Worm (Caenorhabditis elegans) whole organism, late embryonic: ENCODE data around the gene F20E11.18.

Experiments used
- C08G9.2 ChIP-seq: sonication (generic microtip); optimal IDR thresholded peaks from 2 replicates; lab custom pipeline; 2016; ENCODE audit warnings: mild to moderate bottlenecking, missing genetic modification characterization, moderate library complexity, missing compliant biosample characterization
- F13H6.1 ChIP-seq: sonication (generic microtip); optimal IDR thresholded peaks from 2 replicates; lab custom pipeline; 2016; ENCODE audit warnings: missing genetic modification characterization, missing compliant biosample characterization
- T23F11.4 ChIP-seq: fragments of 200-800 bp; sonication (Bioruptor generic); optimal IDR thresholded peaks from 2 replicates; lab custom pipeline; 2018; ENCODE audit warnings: mild to moderate bottlenecking, missing genetic modification characterization, missing compliant biosample characterization
- ahr-1 ChIP-seq: sonication (generic microtip); optimal IDR thresholded peaks from 2 replicates; lab custom pipeline; 2016; ENCODE audit warnings: missing genetic modification characterization, missing compliant biosample characterization
- ceh-14 ChIP-seq: sonication (generic microtip); optimal IDR thresholded peaks from 2 replicates; lab custom pipeline; 2016; ENCODE audit warnings: missing genotype, missing genetic modification characterization, missing compliant biosample characterization
- ceh-19 ChIP-seq: fragments of 200-800 bp; sonication (Bioruptor generic); optimal IDR thresholded peaks from 2 replicates; lab custom pipeline; 2018; ENCODE audit warnings: mild to moderate bottlenecking, missing genetic modification characterization, missing compliant biosample characterization
- ceh-22 ChIP-seq: sonication (generic microtip); optimal IDR thresholded peaks from 2 replicates; lab custom pipeline; 2017; ENCODE audit warnings: missing biosample characterization, missing genetic modification characterization
- ceh-30 ChIP-seq: fragments of 150-350 bp; optimal IDR thresholded peaks from 2 replicates; lab custom pipeline; 2014; ENCODE audit warnings: missing biosample characterization, missing genetic modification characterization
- ceh-45 ChIP-seq: fragments of 200-800 bp; sonication (Bioruptor generic); IDR thresholded peaks from 2 replicates; pipeline ENCODE4 v1.3.6; 2022; ENCODE audit warnings: missing genetic modification reagents, missing genetic modification characterization, missing compliant biosample characterization
- ceh-48 ChIP-seq: sonication (generic microtip); optimal IDR thresholded peaks from 2 replicates; lab custom pipeline; 2016; ENCODE audit warnings: missing genetic modification characterization, inconsistent platforms, missing compliant biosample characterization
- ceh-9 ChIP-seq: sonication (generic microtip); optimal IDR thresholded peaks from 2 replicates; lab custom pipeline; 2016; ENCODE audit warnings: mild to moderate bottlenecking, missing genetic modification characterization, inconsistent platforms, missing compliant biosample characterization
- dmd-4 ChIP-seq: sonication (generic microtip); optimal IDR thresholded peaks from 2 replicates; lab custom pipeline; 2016; ENCODE audit warnings: borderline replicate concordance, missing genetic modification characterization, missing compliant biosample characterization
- dve-1 ChIP-seq: sonication (generic microtip); optimal IDR thresholded peaks from 2 replicates; lab custom pipeline; 2017; ENCODE audit warnings: antibody characterized with exemption, mild to moderate bottlenecking, missing genetic modification characterization, missing compliant biosample characterization
- elt-2 ChIP-seq: sonication (generic microtip); optimal IDR thresholded peaks from 2 replicates; lab custom pipeline; 2016; ENCODE audit warnings: missing genetic modification reagents, missing genetic modification characterization, missing compliant biosample characterization
- ets-4 ChIP-seq: sonication (generic microtip); optimal IDR thresholded peaks from 2 replicates; lab custom pipeline; 2016; ENCODE audit warnings: missing genetic modification characterization, missing compliant biosample characterization
- eyg-1 ChIP-seq: sonication (generic microtip); optimal IDR thresholded peaks from 2 replicates; lab custom pipeline; 2016; ENCODE audit warnings: missing genotype, missing genetic modification characterization, missing compliant biosample characterization
- fkh-10 ChIP-seq: fragments of 150-350 bp; optimal IDR thresholded peaks from 2 replicates; lab custom pipeline; 2014; ENCODE audit warnings: missing biosample characterization, missing genetic modification reagents, missing genetic modification characterization
- gmeb-2 ChIP-seq: sonication (generic microtip); optimal IDR thresholded peaks from 2 replicates; lab custom pipeline; 2016; ENCODE audit warnings: missing genetic modification characterization, inconsistent platforms, missing compliant biosample characterization
- lim-6 ChIP-seq: sonication (generic microtip); optimal IDR thresholded peaks from 2 replicates; lab custom pipeline; 2016; ENCODE audit warnings: missing genetic modification characterization, missing compliant biosample characterization
- lin-11 ChIP-seq: fragments of 200-800 bp; sonication (Bioruptor generic); optimal IDR thresholded peaks from 2 replicates; lab custom pipeline; 2018; ENCODE audit warnings: mild to moderate bottlenecking, missing genetic modification characterization, missing compliant biosample characterization
- mec-3 ChIP-seq: sonication (generic microtip); optimal IDR thresholded peaks from 2 replicates; lab custom pipeline; 2016; ENCODE audit warnings: borderline replicate concordance, missing genetic modification characterization, missing compliant biosample characterization
- nfya-1 ChIP-seq: sonication (generic microtip); optimal IDR thresholded peaks from 2 replicates; lab custom pipeline; 2017; ENCODE audit warnings: missing genetic modification characterization, mild to moderate bottlenecking, missing compliant biosample characterization, antibody characterized with exemption, moderate library complexity
- nhr-232 ChIP-seq: sonication (generic microtip); optimal IDR thresholded peaks from 2 replicates; lab custom pipeline; 2016; ENCODE audit warnings: missing genetic modification characterization, missing compliant biosample characterization
- npax-4 ChIP-seq: sonication (generic microtip); optimal IDR thresholded peaks from 2 replicates; lab custom pipeline; 2016; ENCODE audit warnings: missing genetic modification characterization, missing compliant biosample characterization
- pax-1 ChIP-seq: fragments of 150-350 bp; optimal IDR thresholded peaks from 2 replicates; lab custom pipeline; 2014; ENCODE audit warnings: missing biosample characterization, missing genetic modification characterization
- pqm-1 ChIP-seq: sonication (generic microtip); optimal IDR thresholded peaks from 2 replicates; lab custom pipeline; 2016; ENCODE audit warnings: missing genetic modification characterization, missing compliant biosample characterization
- ref-2 ChIP-seq: sonication (generic microtip); optimal IDR thresholded peaks from 2 replicates; lab custom pipeline; 2016; ENCODE audit warnings: missing genetic modification characterization, missing compliant biosample characterization
- sdc-2 ChIP-seq: sonication (generic microtip); optimal IDR thresholded peaks from 2 replicates; lab custom pipeline; 2016; ENCODE audit warnings: missing genotype, missing genetic modification characterization, missing compliant biosample characterization
- sox-2 ChIP-seq: fragments of 200-800 bp; sonication (Bioruptor generic); IDR thresholded peaks from 2 replicates; pipeline ENCODE4 v1.3.6; 2022; ENCODE audit warnings: missing genetic modification reagents, missing genetic modification characterization, missing compliant biosample characterization
- sox-4 ChIP-seq: sonication (generic microtip); optimal IDR thresholded peaks from 2 replicates; lab custom pipeline; 2017; ENCODE audit warnings: mild to moderate bottlenecking, missing genetic modification characterization, inconsistent platforms, missing compliant biosample characterization
- syd-9 ChIP-seq: sonication (generic microtip); optimal IDR thresholded peaks from 2 replicates; lab custom pipeline; 2016; ENCODE audit warnings: mild to moderate bottlenecking, missing genetic modification characterization, moderate library complexity, missing compliant biosample characterization
- unc-3 ChIP-seq, 2 experiments: fragments of 200-800 bp in 1 of 2; sonication (Bioruptor generic) in 1 of 2; sonication (generic microtip) in 1 of 2; conservative IDR thresholded peaks in 1 of 2; optimal IDR thresholded peaks in 1 of 2; 2 replicates each; pipeline versions ENCODE4 v1.3.6 to Lab custom; 2016 to 2022; ENCODE audit warnings: missing compliant biosample characterization in 2 of 2, missing genetic modification characterization in 2 of 2, missing genetic modification reagents in 1 of 2
- unc-42 ChIP-seq: sonication (generic microtip); optimal IDR thresholded peaks from 2 replicates; lab custom pipeline; 2016; ENCODE audit warnings: missing genotype, missing genetic modification characterization, missing compliant biosample characterization
- unc-86 ChIP-seq: sonication (generic microtip); optimal IDR thresholded peaks from 2 replicates; lab custom pipeline; 2016; ENCODE audit warnings: missing genetic modification characterization, missing compliant biosample characterization
- zip-5 ChIP-seq: sonication (generic microtip); optimal IDR thresholded peaks from 2 replicates; lab custom pipeline; 2016; ENCODE audit warnings: missing genetic modification characterization, missing compliant biosample characterization
- ztf-16 ChIP-seq: sonication (generic microtip); optimal IDR thresholded peaks from 2 replicates; lab custom pipeline; 2017; ENCODE audit warnings: missing genetic modification characterization, missing compliant biosample characterization

Gene F20E11.18

ce11 chrV:17436492-17436891, at the start of gene F20E11.18:
Gene F20E11.18, minus strand, starts transcription at chrV:17436592.
- no peak for TF ChIP-seq ceh-30 (tag; lab: Kevin White, UChicago)
- TF ChIP-seq ztf-16, result no peak
- TF ChIP-seq ceh-14, result no peak
- TF ChIP-seq elt-2 (tag; lab: Kevin White, UChicago), result no peak

- no peak for TF ChIP-seq ets-4 (tag; lab: Kevin White, UChicago)
- TF ChIP-seq syd-9 (tag; lab: Kevin White, UChicago), result no peak
- TF ChIP-seq ceh-22 (tag; lab: Kevin White, UChicago), result no peak
- TF ChIP-seq zip-5 (tag; lab: Kevin White, UChicago), result no peak
- TF ChIP-seq mec-3 (tag; lab: Kevin White, UChicago), result no peak
- no peak for TF ChIP-seq nfya-1 (tag; lab: Kevin White, UChicago)
- no peak for TF ChIP-seq lin-11 (tag; lab: Kevin White, UChicago)
- TF ChIP-seq sox-4, result no peak
- TF ChIP-seq pax-1 (tag; lab: Kevin White, UChicago), result no peak
These were observed 49.6 kb upstream of the F20E11.18 start, which contains the start of gene scl-24 for ce11 chrV:17486034-17486433. Gene scl-24, plus strand, starts transcription at chrV:17486334.

ce11 chrV:17485078-17485477, 48.7 kb upstream of the F20E11.18 start, which contains the start of gene srh-111:
Gene srh-111, minus strand, starts transcription at chrV:17485178.
- no peak for TF ChIP-seq ceh-45 (GFP tag; lab: Robert Waterston, UW)
- no peak for TF ChIP-seq gmeb-2 (tag; lab: Kevin White, UChicago)
- TF ChIP-seq pqm-1, result no peak
- TF ChIP-seq T23F11.4, result no peak
- TF ChIP-seq ceh-30 (tag; lab: Kevin White, UChicago), result no peak
- TF ChIP-seq C08G9.2, result no peak
- TF ChIP-seq mec-3 (tag; lab: Kevin White, UChicago), result no peak
- no peak for TF ChIP-seq nfya-1 (tag; lab: Kevin White, UChicago)
- TF ChIP-seq sox-2 (GFP tag; lab: Robert Waterston, UW), result no peak
- TF ChIP-seq dmd-4 (tag; lab: Kevin White, UChicago), result no peak
- TF ChIP-seq lin-11 (tag; lab: Kevin White, UChicago), result no peak
- TF ChIP-seq F13H6.1 (tag; lab: Kevin White, UChicago), result no peak
- TF ChIP-seq, all 69 proteins: peak for 0

ce11 chrV:17476490-17476889, 40.1 kb upstream of the F20E11.18 start, which contains the start of gene srbc-61:
Gene srbc-61, plus strand, starts transcription at chrV:17476790.
- no peak for TF ChIP-seq ceh-45 (GFP tag; lab: Robert Waterston, UW)
- TF ChIP-seq ref-2, result no peak
- TF ChIP-seq unc-3 (GFP tag; conservative IDR thresholded peaks at IDR 0.05; lab: Robert Waterston, UW), result no peak
- no peak for TF ChIP-seq unc-3 (tag; optimal IDR thresholded peaks at IDR 0.05; lab: Kevin White, UChicago)
- TF ChIP-seq ceh-48, result no peak
- no peak for TF ChIP-seq eyg-1 (tag; lab: Kevin White, UChicago)
- TF ChIP-seq ahr-1, result no peak
- no peak for TF ChIP-seq ceh-19
- no peak for TF ChIP-seq fkh-10
- no peak for TF ChIP-seq npax-4 (tag; lab: Kevin White, UChicago)
- no peak for TF ChIP-seq sdc-2 (tag; lab: Kevin White, UChicago)
- no peak for TF ChIP-seq unc-86 (tag; lab: Kevin White, UChicago)
- no peak for TF ChIP-seq nfya-1 (tag; lab: Kevin White, UChicago)
- no peak for TF ChIP-seq dve-1 (tag; lab: Kevin White, UChicago)
- TF ChIP-seq nhr-232 (tag; lab: Kevin White, UChicago), result no peak
- TF ChIP-seq ztf-16, result no peak
- no peak for TF ChIP-seq unc-42 (tag; lab: Kevin White, UChicago)

DNA sequence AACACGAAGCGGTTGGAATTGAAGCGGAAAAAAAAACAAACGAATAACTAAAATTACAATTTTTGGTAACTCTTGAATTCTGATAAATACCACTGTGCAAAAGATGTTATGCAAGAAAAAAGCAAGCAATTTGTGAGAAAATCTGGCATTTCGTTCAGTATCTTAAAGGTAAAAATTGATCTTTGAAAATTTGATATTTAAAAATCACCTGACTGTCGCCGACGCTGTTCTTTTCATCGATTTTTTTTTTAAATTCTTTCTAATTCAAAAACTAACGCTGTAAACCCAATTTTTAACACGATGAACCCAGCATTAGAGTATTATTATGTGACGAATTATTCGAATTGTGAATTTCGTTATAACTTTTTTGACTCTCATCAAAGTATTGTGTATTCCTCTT, 37.3 kb upstream of the F20E11.18 start, which contains the start of gene srh-123:
srh-123 (plus strand) TSS at position 301 of the 400 bp plus-strand sequence.
- TF ChIP-seq lim-6, result no peak
- TF ChIP-seq zip-5 (tag; lab: Kevin White, UChicago), result no peak
- no peak for TF ChIP-seq ceh-14
- TF ChIP-seq sox-2 (GFP tag; lab: Robert Waterston, UW), result no peak
- TF ChIP-seq sox-4, result no peak
- no peak for TF ChIP-seq ceh-9
- TF ChIP-seq dve-1 (tag; lab: Kevin White, UChicago), result no peak
